Fruit fly (Drosophila melanogaster) whole organism, larva: Measurements from ENCODE around the gene Rassf.

Experiments
- noc ChIP-seq: fragments of 200-800 bp; sonication (Bioruptor generic); optimal IDR thresholded peaks from 3 replicates; lab custom pipeline; 2019; ENCODE audit warnings: missing biosample characterization, mild to moderate bottlenecking, missing genetic modification characterization, moderate library complexity

Gene Rassf

DNA sequence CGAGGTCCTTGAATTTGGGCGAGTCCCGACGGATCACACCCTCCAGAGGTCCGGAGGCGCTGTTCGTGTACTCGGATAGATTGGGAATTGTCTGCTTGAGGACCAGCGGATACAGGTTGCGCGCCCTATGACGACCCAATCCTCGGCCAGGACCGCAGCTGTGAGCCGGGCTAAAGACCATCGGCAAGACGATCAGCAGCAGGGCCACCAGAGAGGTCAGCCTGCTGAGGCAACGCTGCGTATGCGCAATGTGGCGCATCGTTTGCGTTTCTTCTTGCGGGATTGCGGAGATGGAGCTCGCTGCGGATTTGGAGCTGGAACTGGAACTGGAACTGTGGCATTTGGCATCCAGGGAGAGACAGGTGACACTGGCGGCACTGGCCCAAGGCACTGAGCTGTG lies 23.4 kb upstream of the Rassf start:
- TF ChIP-seq noc (tag; lab: Kevin White, UChicago), result no peak

dm6 chr3R:23140280-23140679 lies 22.5 kb upstream of the Rassf start:
- peak; percentile 34 for TF ChIP-seq noc (tag; lab: Kevin White, UChicago)

DNA sequence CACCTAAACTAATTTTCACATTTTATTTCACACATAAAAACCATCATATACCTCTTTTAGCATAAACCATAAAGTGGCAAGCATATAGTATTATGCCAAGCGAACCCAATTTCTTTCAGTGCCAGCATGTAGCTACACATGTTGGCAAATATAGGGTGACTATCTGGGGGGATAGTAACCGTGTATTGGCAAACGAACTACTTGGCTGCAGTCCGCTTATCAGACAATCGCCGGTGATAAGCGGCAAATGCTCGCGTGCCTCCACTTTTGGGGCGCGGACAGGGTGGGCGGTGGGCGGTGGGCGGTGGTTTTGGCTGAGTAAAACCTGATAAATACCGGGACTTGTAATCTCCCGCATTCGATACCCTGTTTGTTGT lies 21.9 kb upstream of the Rassf start:
- TF ChIP-seq noc (tag; lab: Kevin White, UChicago), result peak; percentile 53

DNA sequence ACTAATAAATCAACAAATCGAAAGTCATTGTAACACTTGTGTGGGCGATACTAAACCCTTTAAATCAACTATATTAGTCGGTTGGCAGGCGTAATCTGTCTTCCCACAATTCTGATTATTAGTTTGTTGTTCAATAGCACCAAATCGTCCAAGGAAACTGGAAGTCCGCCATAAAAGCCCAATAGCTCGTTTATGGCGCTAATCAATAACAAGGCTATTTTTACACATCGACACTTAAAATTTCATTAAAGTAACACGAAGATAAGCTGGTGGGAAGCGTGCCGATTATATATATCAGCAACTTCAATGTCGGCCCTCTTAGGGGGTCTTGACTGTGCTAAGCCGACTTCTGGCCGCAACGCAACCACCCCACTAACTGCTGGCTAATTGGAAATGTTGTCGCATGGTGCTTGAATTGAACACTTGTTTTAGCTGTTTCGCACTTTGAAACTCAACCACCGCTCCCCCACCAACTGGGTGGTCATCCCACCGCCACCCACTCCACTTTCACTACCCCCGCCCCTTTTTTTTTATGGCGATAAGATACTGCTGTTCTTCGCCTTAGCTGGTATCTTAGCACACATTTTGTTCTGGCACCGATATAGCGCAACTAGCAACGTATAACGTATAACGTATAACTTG lies 21.4 kb upstream of the Rassf start:
- no peak for TF ChIP-seq noc (tag; lab: Kevin White, UChicago)

- TF ChIP-seq noc (tag; lab: Kevin White, UChicago), result no peak
Observed at dm6 chr3R:23138439-23138838, 20.7 kb upstream of the Rassf start.

- no peak for TF ChIP-seq noc (tag; lab: Kevin White, UChicago)
Observed at dm6 chr3R:23134690-23135089, 17.0 kb upstream of the Rassf start.

DNA sequence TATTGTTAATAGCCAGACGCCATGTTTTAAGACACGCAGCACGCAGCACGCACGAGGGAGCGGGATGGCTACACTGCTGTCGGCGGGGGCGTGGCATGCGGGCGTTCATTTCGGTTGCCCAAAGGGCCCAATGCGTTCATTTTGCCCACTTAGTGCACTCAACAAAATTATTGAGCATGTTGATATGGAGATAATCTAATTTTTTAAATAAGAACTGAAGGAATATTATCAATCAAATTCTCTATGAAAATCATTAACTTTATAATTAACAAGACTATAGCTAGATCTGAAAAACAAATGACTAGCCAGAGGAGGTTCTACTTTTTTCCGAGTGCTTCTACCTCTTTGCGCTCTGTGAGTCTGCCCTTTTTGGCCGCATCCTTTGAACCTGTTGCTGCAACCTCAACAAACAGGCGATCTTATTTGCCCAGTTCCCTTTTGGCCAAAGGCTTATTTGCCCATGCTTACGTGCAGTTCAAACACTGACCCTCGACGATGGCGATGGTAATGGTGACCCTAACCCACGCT lies 15.6 kb upstream of the Rassf start:
- TF ChIP-seq noc (tag; lab: Kevin White, UChicago), result no peak

- TF ChIP-seq noc (tag; lab: Kevin White, UChicago), result no peak
Observed at dm6 chr3R:23132299-23132698, 14.6 kb upstream of the Rassf start.

- TF ChIP-seq noc (tag; lab: Kevin White, UChicago), result no peak
Observed at dm6 chr3R:23131341-23131884, 13.7 kb upstream of the Rassf start.

dm6 chr3R:23130884-23131283 lies 13.2 kb upstream of the Rassf start:
- TF ChIP-seq noc (tag; lab: Kevin White, UChicago), result no peak

- TF ChIP-seq noc (tag; lab: Kevin White, UChicago), result no peak
Observed at dm6 chr3R:23130181-23130580, 12.4 kb upstream of the Rassf start.

DNA sequence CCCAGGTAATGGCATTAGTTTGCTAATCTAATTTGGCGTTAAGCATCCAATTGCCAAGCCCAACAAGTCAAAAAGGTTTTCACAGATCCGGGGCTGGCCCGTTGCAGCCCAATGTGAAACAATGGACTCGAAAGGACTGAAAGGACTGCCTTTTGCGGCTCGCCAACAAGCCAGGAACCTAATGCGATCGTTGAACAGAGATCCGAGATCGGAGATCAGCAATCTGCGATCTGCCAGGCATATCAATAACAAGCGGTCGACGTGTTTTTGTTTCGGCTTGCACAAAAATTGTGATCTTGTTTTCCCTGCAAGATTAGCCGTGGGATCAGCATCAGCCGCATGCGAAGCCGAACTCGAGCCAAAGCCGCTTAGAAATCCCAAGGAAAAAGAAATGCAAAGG lies 11.9 kb upstream of the Rassf start:
- no peak for TF ChIP-seq noc (tag; lab: Kevin White, UChicago)

DNA sequence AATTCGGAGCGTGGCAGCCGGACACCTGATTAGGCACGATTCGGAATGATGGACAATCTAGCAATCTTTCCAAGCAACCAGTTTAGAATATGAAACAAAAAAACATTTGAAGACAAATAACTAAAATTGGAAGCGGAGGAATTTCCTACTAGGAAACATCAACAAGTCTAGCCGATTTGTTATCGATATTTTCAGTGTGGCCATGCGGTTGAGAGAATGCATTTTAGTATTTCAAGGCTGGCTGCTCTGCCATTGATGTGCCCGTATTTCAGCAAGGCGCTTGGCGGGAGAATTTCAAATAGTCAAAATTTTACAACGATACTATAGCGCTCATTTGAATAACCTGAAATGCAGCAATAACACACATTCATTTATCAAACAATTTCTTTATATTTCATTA lies 10.1 kb upstream of the Rassf start, which contains the start of gene CG31457:
Gene CG31457 (minus strand): TSS at position 186 of the 400 bp plus-strand sequence.
- no peak for TF ChIP-seq noc (tag; lab: Kevin White, UChicago)

DNA sequence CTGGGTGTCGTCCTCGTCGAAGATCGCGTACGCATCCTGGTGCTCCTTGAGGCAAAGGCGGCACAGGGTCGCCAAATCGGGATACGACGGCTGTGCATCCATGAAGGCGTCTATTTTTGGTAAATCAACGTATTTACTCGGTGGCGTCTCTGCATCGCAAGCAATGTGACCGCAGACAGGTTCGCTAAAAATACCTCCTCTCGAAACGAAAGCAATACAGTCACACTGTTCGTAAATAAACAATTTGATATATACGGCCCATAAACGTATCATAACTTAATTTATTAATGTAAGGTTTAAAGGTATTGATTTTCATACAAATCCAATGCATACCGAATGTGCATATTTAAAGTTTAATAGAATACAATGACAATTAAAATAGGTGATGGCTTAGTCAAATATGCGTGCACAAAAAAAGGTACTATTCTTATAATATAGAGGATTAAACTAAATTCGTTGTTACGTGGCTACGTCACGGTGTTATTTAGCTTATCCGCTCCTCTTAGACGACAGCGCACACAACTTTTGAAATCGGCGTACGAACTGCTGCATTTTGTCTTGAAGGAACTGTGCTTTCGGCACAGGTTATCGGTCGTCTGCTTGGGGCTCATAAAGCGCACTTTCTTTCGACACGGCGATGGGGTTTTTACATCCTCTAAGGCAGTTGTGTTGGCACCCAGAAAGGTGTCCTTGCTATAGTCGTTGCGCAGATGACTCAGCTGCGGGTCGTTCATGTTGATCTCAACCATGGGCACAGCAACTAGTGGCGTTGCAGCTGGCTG lies 8.7 kb upstream of the Rassf start, which contains the start of gene CG31365:
Gene CG31365 (minus strand): TSS at position 182 of the 782 bp plus-strand sequence.
- no peak for TF ChIP-seq noc (tag; lab: Kevin White, UChicago)

dm6 chr3R:23120933-23121332 lies 3.2 kb upstream of the Rassf start:
- no peak for TF ChIP-seq noc (tag; lab: Kevin White, UChicago)

DNA sequence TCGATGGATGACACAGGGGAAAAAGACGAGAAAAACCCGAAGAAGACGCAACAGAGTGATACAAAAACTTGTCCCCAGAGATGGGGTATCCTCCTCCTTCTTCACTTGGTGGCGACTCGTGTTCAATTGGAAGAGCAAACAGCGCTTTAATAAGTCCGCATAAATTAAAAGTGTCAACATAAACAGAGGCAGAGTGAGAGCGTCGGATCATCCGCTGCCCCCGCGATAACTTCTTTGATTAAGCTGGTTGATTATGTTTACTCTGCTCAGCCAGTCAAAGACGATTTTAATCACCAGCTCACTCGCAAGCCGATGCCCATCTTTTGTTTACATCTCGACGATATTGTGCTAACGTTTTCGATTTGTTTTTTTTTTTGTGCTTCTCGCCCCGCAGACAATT lies 2.1 kb upstream of the Rassf start:
- peak; percentile 3 for TF ChIP-seq noc (tag; lab: Kevin White, UChicago)
